Worm (Caenorhabditis elegans): ENCODE results near the gene AH10.2.

The AH10.2 gene

ce11 chrV:14187104-14187503 is 30.5 kb downstream of the AH10.2 start:
- TF ChIP-seq nhr-77 (tag; optimal IDR thresholded peaks at IDR 0.05) = no peak
- no peak for TF ChIP-seq nhr-67 (tag; optimal IDR thresholded peaks at IDR 0.05)
- no peak for TF ChIP-seq lsy-12 (tag; optimal IDR thresholded peaks at IDR 0.05)
- no peak for TF ChIP-seq aly-2 (tag; optimal IDR thresholded peaks at IDR 0.05)
- no peak for TF ChIP-seq ceh-16 (tag; optimal IDR thresholded peaks at IDR 0.05)
- no peak for TF ChIP-seq mml-1 (tag; optimal IDR thresholded peaks at IDR 0.05)
- TF ChIP-seq nhr-28 (tag; optimal IDR thresholded peaks at IDR 0.05) = no peak
- TF ChIP-seq ceh-82 (tag; optimal IDR thresholded peaks at IDR 0.05) = no peak
- no peak for TF ChIP-seq nhr-23 (tag; optimal IDR thresholded peaks at IDR 0.05)
- TF ChIP-seq unc-62 (GFP tag; optimal IDR thresholded peaks at IDR 0.05) = no peak
- no peak for TF ChIP-seq nhr-43 (tag; optimal IDR thresholded peaks at IDR 0.05; ENCODE audit: poor library complexity, severe bottlenecking)
- no peak for TF ChIP-seq eor-1 (tag; optimal IDR thresholded peaks at IDR 0.05)
- TF ChIP-seq lin-15B (tag; optimal IDR thresholded peaks at IDR 0.05) = no peak
- no peak for TF ChIP-seq fos-1 (tag; optimal IDR thresholded peaks at IDR 0.05)
- no peak for TF ChIP-seq elt-1 (tag; optimal IDR thresholded peaks at IDR 0.05)
- TF ChIP-seq pha-4 (tag; optimal IDR thresholded peaks at IDR 0.05) = no peak
- no peak for TF ChIP-seq elt-3 (tag; optimal IDR thresholded peaks at IDR 0.05)

- TF ChIP-seq mdl-1 (tag; optimal IDR thresholded peaks at IDR 0.05) = no peak
- TF ChIP-seq snpc-4 (tag; optimal IDR thresholded peaks at IDR 0.05) = no peak
- TF ChIP-seq unc-62 (GFP tag; optimal IDR thresholded peaks at IDR 0.05) = no peak
- TF ChIP-seq lsy-12 (tag; optimal IDR thresholded peaks at IDR 0.05) = no peak
- no peak for TF ChIP-seq pqm-1 (tag; optimal IDR thresholded peaks at IDR 0.05)
- TF ChIP-seq fkh-10 (GFP tag; optimal IDR thresholded peaks at IDR 0.05) = no peak
Measured at ce11 chrV:14192870-14193269, 36.3 kb downstream of the AH10.2 start.

- TF ChIP-seq daf-12 (tag; optimal IDR thresholded peaks at IDR 0.05) = no peak
- TF ChIP-seq fkh-2 (tag; optimal IDR thresholded peaks at IDR 0.05) = no peak
- TF ChIP-seq lin-15B (tag; optimal IDR thresholded peaks at IDR 0.05) = peak; percentile 33
- TF ChIP-seq elt-2 (tag; optimal IDR thresholded peaks at IDR 0.05) = peak; percentile 85
- TF ChIP-seq mdl-1 (tag; optimal IDR thresholded peaks at IDR 0.05) = no peak
- TF ChIP-seq ztf-11 (tag; optimal IDR thresholded peaks at IDR 0.05) = no peak
- TF ChIP-seq hmg-11 (tag; optimal IDR thresholded peaks at IDR 0.05) = peak; percentile 81
- no peak for TF ChIP-seq tbx-2 (tag; optimal IDR thresholded peaks at IDR 0.05)
- no peak for TF ChIP-seq unc-39 (tag; optimal IDR thresholded peaks at IDR 0.05)
- TF ChIP-seq R02D3.7 (tag; optimal IDR thresholded peaks at IDR 0.05) = peak; percentile 44
- peak; percentile 53 for TF ChIP-seq ceh-28 (tag; optimal IDR thresholded peaks at IDR 0.05)
- no peak for TF ChIP-seq nhr-237 (tag; optimal IDR thresholded peaks at IDR 0.05)
- no peak for TF ChIP-seq fos-1 (tag; optimal IDR thresholded peaks at IDR 0.05)
- TF ChIP-seq snpc-4 (tag; optimal IDR thresholded peaks at IDR 0.05) = peak; percentile 35
- no peak for TF ChIP-seq ztf-4 (tag; optimal IDR thresholded peaks at IDR 0.05)
- peak; percentile 9 for TF ChIP-seq ama-1 (optimal IDR thresholded peaks at IDR 0.05)
- no peak for TF ChIP-seq eor-1 (tag; optimal IDR thresholded peaks at IDR 0.05)
- TF ChIP-seq nhr-77 (tag; optimal IDR thresholded peaks at IDR 0.05) = peak; percentile 47
- TF ChIP-seq nhr-23 (tag; optimal IDR thresholded peaks at IDR 0.05) = peak; percentile 57
- TF ChIP-seq ZK546.5 (tag; optimal IDR thresholded peaks at IDR 0.05) = no peak
- no peak for TF ChIP-seq ceh-9 (tag; optimal IDR thresholded peaks at IDR 0.05)
- TF ChIP-seq nfya-1 (tag; optimal IDR thresholded peaks at IDR 0.05; ENCODE audit: insufficient read depth) = peak; percentile 80
- TF ChIP-seq jun-1 (tag; optimal IDR thresholded peaks at IDR 0.05) = peak; percentile 32
- TF ChIP-seq lin-39 (tag; optimal IDR thresholded peaks at IDR 0.05) = peak; percentile 53
- TF ChIP-seq elt-3 (tag; optimal IDR thresholded peaks at IDR 0.05) = no peak
- TF ChIP-seq aly-2 (tag; optimal IDR thresholded peaks at IDR 0.05) = no peak
- TF ChIP-seq egl-5 (tag; optimal IDR thresholded peaks at IDR 0.05) = no peak
- no peak for TF ChIP-seq skn-1 (tag; optimal IDR thresholded peaks at IDR 0.05)
- peak; percentile 77 for TF ChIP-seq pha-4 (tag; optimal IDR thresholded peaks at IDR 0.05)
- TF ChIP-seq elt-1 (tag; optimal IDR thresholded peaks at IDR 0.05) = no peak
- TF ChIP-seq egl-27 (tag; optimal IDR thresholded peaks at IDR 0.05) = no peak
- TF ChIP-seq nhr-43 (tag; optimal IDR thresholded peaks at IDR 0.05; ENCODE audit: poor library complexity, severe bottlenecking) = peak; percentile 54
- no peak for TF ChIP-seq nhr-76 (tag; optimal IDR thresholded peaks at IDR 0.05)
- no peak for TF ChIP-seq nhr-12 (tag; optimal IDR thresholded peaks at IDR 0.05)
- no peak for TF ChIP-seq zag-1 (tag; optimal IDR thresholded peaks at IDR 0.05)
- TF ChIP-seq nhr-67 (tag; optimal IDR thresholded peaks at IDR 0.05) = no peak
- peak; percentile 17 for TF ChIP-seq lsy-12 (tag; optimal IDR thresholded peaks at IDR 0.05)
- TF ChIP-seq nhr-28 (tag; optimal IDR thresholded peaks at IDR 0.05) = no peak
- no peak for TF ChIP-seq ceh-16 (tag; optimal IDR thresholded peaks at IDR 0.05)
- no peak for TF ChIP-seq fkh-10 (GFP tag; optimal IDR thresholded peaks at IDR 0.05)
- peak; percentile 80 for TF ChIP-seq nhr-25 (tag; optimal IDR thresholded peaks at IDR 0.05)
- no peak for TF ChIP-seq nhr-11 (tag; optimal IDR thresholded peaks at IDR 0.05)
- TF ChIP-seq ceh-82 (tag; optimal IDR thresholded peaks at IDR 0.05) = no peak
- peak; percentile 75 for TF ChIP-seq pqm-1 (tag; optimal IDR thresholded peaks at IDR 0.05)
- no peak for TF ChIP-seq sea-2 (GFP tag; optimal IDR thresholded peaks at IDR 0.05)
- TF ChIP-seq unc-62 (GFP tag; optimal IDR thresholded peaks at IDR 0.05) = no peak
- TF ChIP-seq mml-1 (tag; optimal IDR thresholded peaks at IDR 0.05) = no peak
Measured at ce11 chrV:14193451-14193850, 36.9 kb downstream of the AH10.2 start, which contains the start of gene atfs-1. TSS of gene atfs-1 (plus strand) at chrV:14193663.
